Fruit fly (Drosophila melanogaster) whole organism, embryonic: ENCODE measurements around the gene Sry-alpha.

ENCODE experiments used
- CG11504 ChIP-seq: fragments of 200-800 bp; sonication (Bioruptor generic); optimal IDR thresholded peaks from 3 replicates; lab custom pipeline; 2019; ENCODE audit warnings: missing biosample characterization, mild to moderate bottlenecking, missing genetic modification characterization, moderate library complexity
- CG12769 ChIP-seq: fragments of 200-800 bp; sonication (Bioruptor generic); optimal IDR thresholded peaks from 2 replicates; lab custom pipeline; 2019; ENCODE audit warnings: missing biosample characterization, mild to moderate bottlenecking, missing genetic modification characterization, moderate library complexity
- CG13296 ChIP-seq: fragments of 200-800 bp; sonication (Bioruptor generic); optimal IDR thresholded peaks from 3 replicates; lab custom pipeline; 2018; ENCODE audit warnings: missing biosample characterization, mild to moderate bottlenecking, missing genetic modification characterization
- CG14050 ChIP-seq: fragments of 200-800 bp; sonication (Bioruptor generic); IDR thresholded peaks from 3 replicates; pipeline ENCODE4 v1.3.6; 2022; ENCODE audit warnings: missing biosample characterization, missing genetic modification characterization
- CG1603 ChIP-seq: fragments of 200-800 bp; sonication (Bioruptor generic); optimal IDR thresholded peaks from 2 replicates; lab custom pipeline; 2019; ENCODE audit warnings: missing biosample characterization, mild to moderate bottlenecking, missing genetic modification characterization, moderate library complexity
- CG16779 ChIP-seq: fragments of 200-800 bp; sonication (Bioruptor generic); IDR thresholded peaks from 2 replicates; pipeline ENCODE4 v1.3.6; 2022; ENCODE audit warnings: missing biosample characterization, missing genetic modification characterization
- CG17385 ChIP-seq: fragments of 200-800 bp; sonication (Bioruptor generic); optimal IDR thresholded peaks from 3 replicates; lab custom pipeline; 2018; ENCODE audit warnings: missing biosample characterization, mild to moderate bottlenecking, missing genetic modification characterization
- CG17612 ChIP-seq: fragments of 200-800 bp; sonication (Bioruptor generic); IDR thresholded peaks from 2 replicates; pipeline ENCODE4 v1.3.6; 2022; ENCODE audit warnings: missing biosample characterization, missing genetic modification characterization
- CG33213 ChIP-seq: fragments of 200-800 bp; sonication (Bioruptor generic); optimal IDR thresholded peaks from 3 replicates; lab custom pipeline; 2016; ENCODE audit warnings: missing biosample characterization, missing genetic modification characterization
- CG34224 ChIP-seq: fragments of 200-800 bp; sonication (Bioruptor generic); IDR thresholded peaks from 3 replicates; pipeline ENCODE4 v1.3.6; 2022; ENCODE audit warnings: missing biosample characterization, missing genetic modification characterization; ENCODE audit not compliant: partially characterized antibody
- CG4424 ChIP-seq: fragments of 200-800 bp; sonication (Bioruptor generic); optimal IDR thresholded peaks from 3 replicates; lab custom pipeline; 2016; ENCODE audit warnings: missing biosample characterization, missing genetic modification characterization
- CG7556 ChIP-seq: fragments of 200-800 bp; sonication (Bioruptor generic); optimal IDR thresholded peaks from 2 replicates; lab custom pipeline; 2017; ENCODE audit warnings: missing biosample characterization, mild to moderate bottlenecking, missing genetic modification characterization
- CG7987 ChIP-seq: fragments of 200-800 bp; sonication (Bioruptor generic); optimal IDR thresholded peaks from 2 replicates; lab custom pipeline; 2018; ENCODE audit warnings: missing biosample characterization, mild to moderate bottlenecking, missing genetic modification characterization, moderate library complexity
- CG8290 ChIP-seq, 3 experiments: fragments of 200-800 bp; sonication (Bioruptor generic); optimal IDR thresholded peaks; 2 replicates each; lab custom pipeline; 2016 to 2019; ENCODE audit warnings: missing biosample characterization in 3 of 3, missing genetic modification characterization in 3 of 3, mild to moderate bottlenecking in 2 of 3, moderate library complexity in 1 of 3
- CG8765 ChIP-seq: fragments of 200-800 bp; sonication (Bioruptor generic); IDR thresholded peaks from 2 replicates; pipeline ENCODE4 v1.3.6; 2022; ENCODE audit warnings: missing biosample characterization, missing genetic modification characterization
- CG8944 ChIP-seq: fragments of 200-800 bp; sonication (Bioruptor generic); optimal IDR thresholded peaks from 3 replicates; lab custom pipeline; 2016; ENCODE audit warnings: missing biosample characterization, missing genetic modification characterization
- Chrac-16 ChIP-seq: fragments of 200-800 bp; sonication (Bioruptor generic); optimal IDR thresholded peaks from 3 replicates; lab custom pipeline; 2016; ENCODE audit warnings: missing biosample characterization, missing genetic modification characterization
- Deaf1 ChIP-seq: fragments of 200-800 bp; optimal IDR thresholded peaks from 3 replicates; lab custom pipeline; 2019; ENCODE audit warnings: missing biosample characterization, mild to moderate bottlenecking, missing genetic modification characterization, moderate library complexity
- Dip3 ChIP-seq: fragments of 200-800 bp; sonication (Bioruptor generic); optimal IDR thresholded peaks from 3 replicates; lab custom pipeline; 2016; ENCODE audit warnings: missing biosample characterization, missing genetic modification characterization
- Drgx ChIP-seq: fragments of 200-800 bp; sonication (Bioruptor generic); IDR thresholded peaks from 2 replicates; pipeline ENCODE4 v1.3.6; 2022; ENCODE audit warnings: missing biosample characterization, missing genetic modification characterization
- Ets65A ChIP-seq: fragments of 200-800 bp; sonication (Bioruptor generic); peaks from one replicate; lab custom pipeline; 2016; ENCODE audit warnings: missing biosample characterization, missing genetic modification characterization
- Fer1 ChIP-seq: fragments of 200-800 bp; sonication (Bioruptor generic); optimal IDR thresholded peaks from 2 replicates; lab custom pipeline; 2017; ENCODE audit warnings: missing biosample characterization, mild to moderate bottlenecking, missing genetic modification characterization
- Gsc ChIP-seq: fragments of 200-800 bp; sonication (Bioruptor generic); IDR thresholded peaks from 2 replicates; pipeline ENCODE4 v1.3.6; 2022; ENCODE audit warnings: missing biosample characterization, missing genetic modification characterization
- H15 ChIP-seq: fragments of 200-800 bp; sonication (Bioruptor generic); IDR thresholded peaks from 3 replicates; pipeline ENCODE4 v1.3.6; 2022; ENCODE audit warnings: missing biosample characterization, missing genetic modification characterization
- Max ChIP-seq: fragments of 200-800 bp; sonication (Bioruptor generic); optimal IDR thresholded peaks from 2 replicates; lab custom pipeline; 2016; ENCODE audit warnings: missing biosample characterization, mild to moderate bottlenecking, missing genetic modification characterization
- Med ChIP-seq: fragments of 200-800 bp; sonication (Bioruptor generic); peaks from one replicate; lab custom pipeline; 2016; ENCODE audit warnings: missing biosample characterization, missing genetic modification characterization, mild to moderate bottlenecking, inconsistent platforms, moderate library complexity
- Optix ChIP-seq: fragments of 200-800 bp; sonication (Bioruptor generic); IDR thresholded peaks from 3 replicates; pipeline ENCODE4 v1.3.6; 2022; ENCODE audit warnings: missing biosample characterization, missing genetic modification characterization
- Ssrp ChIP-seq: fragments of 200-800 bp; sonication (Bioruptor generic); optimal IDR thresholded peaks from 2 replicates; lab custom pipeline; 2018; ENCODE audit warnings: missing biosample characterization, mild to moderate bottlenecking, missing genetic modification characterization, moderate library complexity
- TFAM ChIP-seq: fragments of 200-800 bp; sonication (Bioruptor generic); optimal IDR thresholded peaks from 2 replicates; lab custom pipeline; 2017; ENCODE audit warnings: missing biosample characterization, missing genetic modification characterization, inconsistent platforms
- bsh ChIP-seq, 2 experiments: fragments of 200-800 bp; sonication (Bioruptor generic); optimal IDR thresholded peaks; 2 replicates each; lab custom pipeline; 2017 to 2018; ENCODE audit warnings: mild to moderate bottlenecking in 2 of 2, missing biosample characterization in 2 of 2, missing genetic modification characterization in 2 of 2, moderate library complexity in 1 of 2
- cg ChIP-seq: fragments of 200-800 bp; sonication (Bioruptor generic); optimal IDR thresholded peaks from 3 replicates; lab custom pipeline; 2019; ENCODE audit warnings: missing biosample characterization, mild to moderate bottlenecking, missing genetic modification characterization, moderate library complexity
- ci ChIP-seq: fragments of 200-800 bp; sonication (Bioruptor generic); IDR thresholded peaks from 3 replicates; pipeline ENCODE4 v1.3.6; 2022; ENCODE audit warnings: missing biosample characterization, missing genetic modification characterization
- danr ChIP-seq: fragments of 200-800 bp; sonication (Bioruptor generic); IDR thresholded peaks from 2 replicates; pipeline ENCODE4 v1.3.6; 2022; ENCODE audit warnings: missing biosample characterization, missing genetic modification characterization
- fd64A ChIP-seq: fragments of 200-800 bp; sonication (Bioruptor generic); optimal IDR thresholded peaks from 3 replicates; lab custom pipeline; 2018; ENCODE audit warnings: missing biosample characterization, mild to moderate bottlenecking, missing genetic modification characterization
- grn ChIP-seq: fragments of 200-800 bp; sonication (Bioruptor generic); optimal IDR thresholded peaks from 3 replicates; lab custom pipeline; 2017; ENCODE audit warnings: missing biosample characterization, missing genetic modification characterization
- maf-S ChIP-seq: fragments of 200-800 bp; sonication (Bioruptor generic); optimal IDR thresholded peaks from 2 replicates; lab custom pipeline; 2016; ENCODE audit warnings: missing biosample characterization, missing genetic modification characterization
- mam ChIP-seq: fragments of 200-800 bp; sonication (Bioruptor generic); optimal IDR thresholded peaks from 3 replicates; lab custom pipeline; 2016; ENCODE audit warnings: missing biosample characterization, missing genetic modification characterization
- prd ChIP-seq, 3 experiments: fragments of >200 bp in 2 of 3; fragments of 200-800 bp in 1 of 3; sonication (Bioruptor generic) in 1 of 3; optimal IDR thresholded peaks in 2 of 3; IDR thresholded peaks in 1 of 3; 2 replicates in 2 of 3; 3 replicates in 1 of 3; pipeline versions ENCODE4 v1.3.6 to Lab custom; 2017 to 2022; ENCODE audit warnings: missing biosample characterization in 1 of 3, missing genetic modification characterization in 1 of 3
- ranshi ChIP-seq: fragments of 200-800 bp; sonication (Bioruptor generic); IDR thresholded peaks from 2 replicates; pipeline ENCODE4 v1.3.6; 2022; ENCODE audit warnings: missing biosample characterization, missing genetic modification characterization
- row ChIP-seq: fragments of 200-800 bp; sonication (Bioruptor generic); IDR thresholded peaks from 3 replicates; pipeline ENCODE4 v1.3.6; 2022; ENCODE audit warnings: missing biosample characterization, missing genetic modification characterization
- salm ChIP-seq: fragments of 200-800 bp; sonication (Bioruptor generic); optimal IDR thresholded peaks from 2 replicates; lab custom pipeline; 2018; ENCODE audit warnings: missing biosample characterization, mild to moderate bottlenecking, missing genetic modification characterization
- sc ChIP-seq, 3 experiments: fragments of >200 bp in 2 of 3; fragments of 200-800 bp in 1 of 3; sonication (Bioruptor generic) in 1 of 3; optimal IDR thresholded peaks; 2 replicates in 2 of 3; 3 replicates in 1 of 3; lab custom pipeline; 2017; ENCODE audit warnings: mild to moderate bottlenecking in 1 of 3, missing biosample characterization in 1 of 3, missing genetic modification characterization in 1 of 3, missing genetic modification reagents in 1 of 3
- unpg ChIP-seq: fragments of 200-800 bp; sonication (Bioruptor generic); optimal IDR thresholded peaks from 3 replicates; lab custom pipeline; 2018; ENCODE audit warnings: missing biosample characterization, mild to moderate bottlenecking, missing genetic modification characterization, moderate library complexity
- vfl ChIP-seq: fragments of 200-800 bp; sonication (Bioruptor generic); optimal IDR thresholded peaks from 2 replicates; lab custom pipeline; 2016; ENCODE audit warnings: missing biosample characterization, missing genetic modification characterization

Sry-alpha gene

dm6 chr3R:30063704-30064103 is 24.2 kb downstream of the Sry-alpha start (continued):
- no peak for TF ChIP-seq CG13296 (GFP tag; lab: Kevin White, UChicago)
- no peak for TF ChIP-seq fd64A (GFP tag; lab: Kevin White, UChicago)
- TF ChIP-seq H15 (GFP tag; lab: Robert Waterston, UW): no peak
- no peak for TF ChIP-seq Fer1 (GFP tag; lab: Kevin White, UChicago)
- no peak for TF ChIP-seq Dip3 (GFP tag; lab: Kevin White, UChicago)
- no peak for TF ChIP-seq CG16779 (GFP tag; lab: Robert Waterston, UW)
- no peak for TF ChIP-seq CG11504 (tag; lab: Kevin White, UChicago)
- no peak for TF ChIP-seq CG7987
- TF ChIP-seq CG1603 (tag; lab: Kevin White, UChicago): peak; percentile 2
- no peak for TF ChIP-seq TFAM
- TF ChIP-seq CG7556 (GFP tag; lab: Kevin White, UChicago): no peak
- TF ChIP-seq grn: peak; percentile 31
- TF ChIP-seq mam (GFP tag; lab: Kevin White, UChicago): no peak

- TF ChIP-seq CG4424 (no peak), Chrac-16 (no peak), vfl (GFP tag; lab: Kevin White, UChicago) (no peak), CG8944 (GFP tag; lab: Kevin White, UChicago) (no peak), sc (optimal IDR thresholded peaks at IDR 0.05; lab: Kevin White, UChicago) (no peak), sc (GFP tag; optimal IDR thresholded peaks at IDR 0.05; lab: Kevin White, UChicago) (no peak), Med (peak; percentile 23), CG12769 (tag; lab: Kevin White, UChicago) (peak; percentile 33), Ets65A (GFP tag; lab: Kevin White, UChicago) (peak; percentile 3)
Measured at dm6 chr3R:30066004-30066403, 26.5 kb downstream of the Sry-alpha start.

dm6 chr3R:30070198-30070597 is 30.7 kb downstream of the Sry-alpha start:
- TF ChIP-seq CG17612 (GFP tag; lab: Robert Waterston, UW): peak; percentile 70
- no peak for TF ChIP-seq cg (GFP tag; lab: Kevin White, UChicago)
- peak; percentile 64 for TF ChIP-seq CG8290 (GFP tag; optimal IDR thresholded peaks at IDR 0.05; lab: Kevin White, UChicago)
- TF ChIP-seq CG8290 (tag; optimal IDR thresholded peaks at IDR 0.05; lab: Kevin White, UChicago): peak in 1 of 2 experiments; percentile 27

DNA sequence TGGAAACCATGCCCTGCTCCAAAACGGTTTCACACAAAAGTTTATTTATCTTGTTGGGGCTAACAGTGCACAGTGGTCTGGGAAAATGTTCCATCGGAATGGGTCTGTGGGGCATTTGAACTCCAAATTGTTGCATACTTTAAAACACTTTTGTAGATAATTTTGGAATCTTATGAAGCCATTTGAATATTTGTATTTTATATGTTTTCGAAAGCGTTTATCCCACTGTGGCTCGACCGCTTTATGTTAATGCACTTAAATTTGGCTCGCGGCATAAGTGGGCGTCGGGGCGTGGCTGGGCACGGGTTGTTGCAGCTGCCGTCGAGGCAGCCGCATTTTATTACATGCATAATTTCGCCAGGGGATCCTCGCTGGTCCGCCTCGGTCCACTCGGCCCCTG is 32.3 kb downstream of the Sry-alpha start:
- peak; percentile 86 for TF ChIP-seq Ets65A (GFP tag; lab: Kevin White, UChicago)
- TF ChIP-seq Optix (GFP tag; lab: Robert Waterston, UW): no peak
- no peak for TF ChIP-seq CG34224 (GFP tag; lab: Robert Waterston, UW)
- no peak for TF ChIP-seq salm (tag; lab: Kevin White, UChicago)
- TF ChIP-seq CG17385 (GFP tag; lab: Kevin White, UChicago): no peak
- TF ChIP-seq unpg (GFP tag; lab: Kevin White, UChicago): no peak
- no peak for TF ChIP-seq Deaf1 (tag; lab: Kevin White, UChicago)
- no peak for TF ChIP-seq Gsc (GFP tag; lab: Robert Waterston, UW)
- TF ChIP-seq Drgx (GFP tag; lab: Robert Waterston, UW): peak; percentile 51; the same call in 1 of the 2 replicates
- no peak for TF ChIP-seq Max (GFP tag; lab: Kevin White, UChicago)
- TF ChIP-seq bsh (GFP tag; optimal IDR thresholded peaks at IDR 0.05; lab: Kevin White, UChicago): peak in 1 of 2 experiments; percentile 25
- TF ChIP-seq ranshi: 0 out of 2 replicates have a peak, but pooled peaks have one; percentile 18
- TF ChIP-seq Ssrp (tag; lab: Kevin White, UChicago): no peak
- no peak for TF ChIP-seq prd (optimal IDR thresholded peaks at IDR 0.05; lab: Kevin White, UChicago)
- TF ChIP-seq prd (GFP tag; IDR thresholded peaks at IDR 0.05; lab: Robert Waterston, UW): peak; percentile 24; the same call in 1 of the 3 replicates
- TF ChIP-seq CG8290 (GFP tag; optimal IDR thresholded peaks at IDR 0.05; lab: Kevin White, UChicago): peak; percentile 10
- peak; percentile 16 to 18 for TF ChIP-seq CG8290 (tag; optimal IDR thresholded peaks at IDR 0.05; lab: Kevin White, UChicago)
- no peak for TF ChIP-seq CG33213 (GFP tag; lab: Kevin White, UChicago)
- no peak for TF ChIP-seq CG14050 (GFP tag; lab: Robert Waterston, UW)
- no peak for TF ChIP-seq CG13296 (GFP tag; lab: Kevin White, UChicago)
- TF ChIP-seq CG11504 (tag; lab: Kevin White, UChicago): no peak
- TF ChIP-seq CG8765 (GFP tag; lab: Robert Waterston, UW): no peak
- TF ChIP-seq ci (GFP tag; lab: Robert Waterston, UW): 0 out of 3 replicates have a peak, but pooled peaks have one; percentile 56
- no peak for TF ChIP-seq maf-S (GFP tag; lab: Kevin White, UChicago)
- 0 out of 3 replicates have a peak, but pooled peaks have one; percentile 7 for TF ChIP-seq row (GFP tag; lab: Robert Waterston, UW)
- 0 out of 2 replicates have a peak, but pooled peaks have one; percentile 23 for TF ChIP-seq danr (GFP tag; lab: Robert Waterston, UW)
